Fruit fly (Drosophila melanogaster): ENCODE results near the gene Cpr76Bd.

DNA sequence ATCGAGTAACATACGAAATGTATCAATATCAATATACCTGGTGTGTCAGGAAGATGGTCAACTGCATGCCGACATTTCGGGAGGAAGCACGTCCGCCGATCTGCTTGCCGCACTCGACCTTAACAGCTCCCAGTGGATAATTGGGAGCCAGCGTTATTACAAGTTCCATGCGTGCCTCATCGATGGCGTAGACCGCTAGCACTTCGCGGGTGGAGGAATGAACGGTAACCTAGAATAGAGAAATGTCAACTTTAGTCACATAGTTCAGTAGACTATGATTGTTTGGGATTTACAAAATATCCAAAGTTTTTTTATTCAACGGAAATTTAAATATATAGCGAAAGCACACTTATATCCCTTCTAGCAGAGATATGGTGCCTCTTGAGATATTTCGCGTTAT, 12.3 kb downstream of the Cpr76Bd start, which contains the start of the genes CG46435 and Rcd7:
- TF ChIP-seq Abd-B (GFP tag; optimal IDR thresholded peaks at IDR 0.05): no peak
- TF ChIP-seq h (GFP tag; optimal IDR thresholded peaks at IDR 0.05): no peak
- no peak for TF ChIP-seq psq (GFP tag; optimal IDR thresholded peaks at IDR 0.05)
- TF ChIP-seq GATAd (GFP tag; optimal IDR thresholded peaks at IDR 0.05): no peak
- no peak for TF ChIP-seq Dfd (GFP tag; optimal IDR thresholded peaks at IDR 0.05)
- no peak for TF ChIP-seq CrebA (GFP tag; optimal IDR thresholded peaks at IDR 0.05; ENCODE audit: borderline replicate concordance)
- TF ChIP-seq OdsH (GFP tag; optimal IDR thresholded peaks at IDR 0.05): no peak
- TF ChIP-seq Myc (optimal IDR thresholded peaks at IDR 0.05): no peak
- TF ChIP-seq foxo (GFP tag; optimal IDR thresholded peaks at IDR 0.05): no peak
- no peak for TF ChIP-seq pan (optimal IDR thresholded peaks at IDR 0.05)
